Worm (Caenorhabditis elegans) whole organism, L3 larva: ENCODE measurements around the gene fbxc-12.

ENCODE experiments used
- elt-3 ChIP-seq, 3 experiments: fragments of 150-350 bp in 1 of 3; sonication (generic microtip) in 2 of 3; optimal IDR thresholded peaks; 2 replicates in 2 of 3; 4 replicates in 1 of 3; lab custom pipeline; 2014 to 2017; ENCODE audit warnings: missing biosample characterization in 3 of 3, missing genetic modification characterization in 3 of 3
- lin-39 ChIP-seq: fragments of 150-350 bp; optimal IDR thresholded peaks from 2 replicates; lab custom pipeline; 2018; ENCODE audit warnings: missing biosample characterization, missing genetic modification reagents, missing genetic modification characterization
- mdl-1 ChIP-seq: fragments of 150-350 bp; optimal IDR thresholded peaks from 2 replicates; lab custom pipeline; 2014; ENCODE audit warnings: missing biosample characterization, missing genetic modification characterization
- nhr-12 ChIP-seq: fragments of 150-350 bp; optimal IDR thresholded peaks from 2 replicates; lab custom pipeline; 2014; ENCODE audit warnings: missing biosample characterization, missing genetic modification characterization
- nhr-237 ChIP-seq: fragments of 150-350 bp; optimal IDR thresholded peaks from 2 replicates; lab custom pipeline; 2014; ENCODE audit warnings: missing biosample characterization, missing genetic modification characterization
- nhr-25 ChIP-seq: sonication (generic microtip); optimal IDR thresholded peaks from 2 replicates; lab custom pipeline; 2017; ENCODE audit warnings: missing biosample characterization, missing genetic modification characterization
- skn-1 ChIP-seq: fragments of 150-350 bp; optimal IDR thresholded peaks from 2 replicates; lab custom pipeline; 2014; ENCODE audit warnings: missing biosample characterization, missing genetic modification characterization
- unc-39 ChIP-seq: sonication (generic microtip); optimal IDR thresholded peaks from 4 replicates; lab custom pipeline; 2017; ENCODE audit warnings: missing biosample characterization, missing genetic modification characterization
- unc-62 ChIP-seq: fragments of 150-350 bp; sonication (generic microtip); optimal IDR thresholded peaks from 4 replicates; lab custom pipeline; 2014; ENCODE audit warnings: missing biosample characterization, missing genetic modification reagents, missing genetic modification characterization
- ztf-11 ChIP-seq: fragments of 150-350 bp; optimal IDR thresholded peaks from 2 replicates; lab custom pipeline; 2014; ENCODE audit warnings: missing biosample characterization, missing genetic modification characterization

- no peak for TF ChIP-seq ztf-11 (tag; lab: Kevin White, UChicago)
- TF ChIP-seq unc-39 (tag; lab: Kevin White, UChicago), result no peak
- no peak for TF ChIP-seq nhr-237 (tag; lab: Kevin White, UChicago)
- TF ChIP-seq mdl-1 (tag; lab: Kevin White, UChicago), result no peak
- peak; percentile 23 for TF ChIP-seq lin-39
- TF ChIP-seq nhr-12 (tag; lab: Kevin White, UChicago), result no peak
- no peak for TF ChIP-seq unc-62 (GFP tag; lab: Kevin White, UChicago)
- peak; percentile 86 for TF ChIP-seq nhr-25
- peak; percentile 80 for TF ChIP-seq skn-1 (tag; lab: Kevin White, UChicago)
- peak in 1 of 3 experiments; percentile 67 for TF ChIP-seq elt-3 (tag; optimal IDR thresholded peaks at IDR 0.05; lab: Kevin White, UChicago)
Observed at ce11 chrIV:866828-867270, 38.2 kb upstream of the fbxc-12 start.
